Worm (Caenorhabditis elegans): Measurements from ENCODE around the gene prx-2.

The prx-2 gene

ce11 chrIV:11676054-11676453 lies 32.1 kb downstream of the prx-2 start, which contains the start of gene inx-9:
Gene inx-9 (plus strand): TSS chrIV:11676354.
- TF ChIP-seq ceh-14 (tag; optimal IDR thresholded peaks at IDR 0.05) = no peak

ce11 chrIV:11681905-11682304 lies 38.0 kb downstream of the prx-2 start, which contains the start of gene ZK792.4:
Gene ZK792.4 (minus strand): TSS chrIV:11682005.
- TF ChIP-seq ceh-31 (tag; optimal IDR thresholded peaks at IDR 0.05) (no peak), odd-2 (tag; optimal IDR thresholded peaks at IDR 0.05) (no peak), nhr-232 (tag; optimal IDR thresholded peaks at IDR 0.05) (no peak), pat-9 (tag; optimal IDR thresholded peaks at IDR 0.05) (no peak), lin-11 (tag; optimal IDR thresholded peaks at IDR 0.05) (no peak), K09A11.1 (tag; optimal IDR thresholded peaks at IDR 0.05; ENCODE audit: insufficient read depth) (no peak), tbx-2 (tag; optimal IDR thresholded peaks at IDR 0.05) (no peak), ceh-9 (tag; optimal IDR thresholded peaks at IDR 0.05) (no peak), ceh-48 (tag; optimal IDR thresholded peaks at IDR 0.05) (no peak), unc-86 (tag; optimal IDR thresholded peaks at IDR 0.05) (no peak), ztf-16 (tag; optimal IDR thresholded peaks at IDR 0.05) (no peak), ceh-45 (GFP tag; IDR thresholded peaks at IDR 0.05) (no peak), zip-5 (tag; optimal IDR thresholded peaks at IDR 0.05) (no peak), ceh-14 (tag; optimal IDR thresholded peaks at IDR 0.05) (no peak), tbx-7 (tag; optimal IDR thresholded peaks at IDR 0.05) (no peak), fkh-6 (tag; optimal IDR thresholded peaks at IDR 0.05) (no peak), pag-3 (tag; optimal IDR thresholded peaks at IDR 0.05; ENCODE audit: borderline replicate concordance) (no peak), elt-4 (tag; optimal IDR thresholded peaks at IDR 0.05) (no peak), madf-2 (tag; optimal IDR thresholded peaks at IDR 0.05) (no peak), ceh-34 (tag; optimal IDR thresholded peaks at IDR 0.05) (no peak)

ce11 chrIV:11688018-11688417 lies 44.1 kb downstream of the prx-2 start, which contains the start of gene ZK792.5:
Gene ZK792.5 (minus strand): TSS chrIV:11688118.
- TF ChIP-seq rnt-1 (tag; optimal IDR thresholded peaks at IDR 0.05) (no peak), hlh-13 (GFP tag; optimal IDR thresholded peaks at IDR 0.05) (no peak), unc-55 (GFP tag; optimal IDR thresholded peaks at IDR 0.05) (no peak), ztf-16 (tag; optimal IDR thresholded peaks at IDR 0.05) (no peak), ttx-3 (tag; optimal IDR thresholded peaks at IDR 0.05) (no peak), sox-2 (GFP tag; IDR thresholded peaks at IDR 0.05) (no peak), nhr-11 (tag; optimal IDR thresholded peaks at IDR 0.05) (no peak), ceh-34 (tag; optimal IDR thresholded peaks at IDR 0.05) (no peak), nfya-1 (tag; optimal IDR thresholded peaks at IDR 0.05) (no peak)

ce11 chrIV:11690988-11691387 lies 47.1 kb downstream of the prx-2 start, which contains the start of gene let-60:
Gene let-60 (minus strand): TSS chrIV:11691088.
- no peak for TF ChIP-seq ceh-9 (tag; optimal IDR thresholded peaks at IDR 0.05)
- TF ChIP-seq npax-4 (tag; optimal IDR thresholded peaks at IDR 0.05) = no peak
- no peak for TF ChIP-seq elt-2 (tag; optimal IDR thresholded peaks at IDR 0.05)
- no peak for TF ChIP-seq nhr-11 (tag; optimal IDR thresholded peaks at IDR 0.05)
- no peak for TF ChIP-seq sox-4 (tag; optimal IDR thresholded peaks at IDR 0.05)
- no peak for TF ChIP-seq sox-2 (GFP tag; IDR thresholded peaks at IDR 0.05)

- TF ChIP-seq lin-11 (tag; optimal IDR thresholded peaks at IDR 0.05) (no peak), fax-1 (tag; optimal IDR thresholded peaks at IDR 0.05) (no peak), pqm-1 (tag; optimal IDR thresholded peaks at IDR 0.05) (no peak), ceh-19 (GFP tag; optimal IDR thresholded peaks at IDR 0.05) (no peak), F13H6.1 (tag; optimal IDR thresholded peaks at IDR 0.05) (no peak), hlh-13 (GFP tag; optimal IDR thresholded peaks at IDR 0.05) (no peak), ama-1 (optimal IDR thresholded peaks at IDR 0.05) (no peak), pax-1 (tag; optimal IDR thresholded peaks at IDR 0.05) (no peak), hlh-15 (tag; optimal IDR thresholded peaks at IDR 0.05) (no peak)
Observed at ce11 chrIV:11691524-11691923, 47.6 kb downstream of the prx-2 start.

All from whole organism, late embryonic.